Fruit fly (Drosophila melanogaster) whole organism, wandering third instar larva: Measurements from ENCODE around the gene CG4042.

Experiments
- Abd-B ChIP-seq: fragments of >200 bp; optimal IDR thresholded peaks from 2 replicates; lab custom pipeline; 2017; ENCODE audit warnings: missing biosample characterization, missing genetic modification characterization
- CG32264 ChIP-seq: fragments of 200-800 bp; sonication (Bioruptor generic); optimal IDR thresholded peaks from 2 replicates; lab custom pipeline; 2016; ENCODE audit warnings: missing biosample characterization, missing genetic modification characterization
- CG9705 ChIP-seq: fragments of 200-800 bp; sonication (Bioruptor generic); optimal IDR thresholded peaks from 2 replicates; lab custom pipeline; 2018; ENCODE audit warnings: missing biosample characterization, mild to moderate bottlenecking, missing genetic modification characterization
- CrebA ChIP-seq: fragments of 200-800 bp; sonication (Bioruptor generic); optimal IDR thresholded peaks from 2 replicates; lab custom pipeline; 2016; ENCODE audit warnings: missing biosample characterization, mild to moderate bottlenecking, missing genetic modification characterization, borderline replicate concordance
- Dif ChIP-seq: fragments of 200-275, 200-300 bp; sonication (Bioruptor generic); optimal IDR thresholded peaks from 2 replicates; lab custom pipeline; 2018; ENCODE audit warnings: missing biosample characterization, missing genetic modification characterization; ENCODE audit not compliant: partially characterized antibody
- HLH106 ChIP-seq: fragments of 200-800 bp; optimal IDR thresholded peaks from 3 replicates; lab custom pipeline; 2019; ENCODE audit warnings: missing biosample characterization, mild to moderate bottlenecking, missing genetic modification characterization, moderate library complexity
- Hnf4 ChIP-seq: fragments of 200-800 bp; sonication (Bioruptor generic); optimal IDR thresholded peaks from 2 replicates; lab custom pipeline; 2016; ENCODE audit warnings: missing biosample characterization, mild to moderate bottlenecking, missing genetic modification characterization
- Hr78 ChIP-seq: fragments of >200 bp; optimal IDR thresholded peaks from 2 replicates; lab custom pipeline; 2017; ENCODE audit warnings: missing biosample characterization, missing genetic modification characterization
- Hr83 ChIP-seq: fragments of 200-300 bp; sonication (Bioruptor generic); optimal IDR thresholded peaks from 2 replicates; lab custom pipeline; 2016; ENCODE audit warnings: missing biosample characterization, mild to moderate bottlenecking, missing genetic modification characterization, moderate library complexity; ENCODE audit not compliant: poor library complexity, severe bottlenecking
- Jra ChIP-seq: sonication (Bioruptor generic); optimal IDR thresholded peaks from 2 replicates; lab custom pipeline; 2016; ENCODE audit warnings: missing biosample characterization, missing genetic modification characterization
- Myc ChIP-seq: fragments of >200 bp; optimal IDR thresholded peaks from 2 replicates; lab custom pipeline; 2017
- N ChIP-seq: fragments of >200 bp; optimal IDR thresholded peaks from 2 replicates; lab custom pipeline; 2018; ENCODE audit warnings: missing biosample characterization, missing external identifiers, missing genetic modification characterization
- OdsH ChIP-seq: fragments of 200-800 bp; sonication (Bioruptor generic); optimal IDR thresholded peaks from 2 replicates; lab custom pipeline; 2016; ENCODE audit warnings: missing biosample characterization, mild to moderate bottlenecking, missing genetic modification characterization
- Rel ChIP-seq, 2 experiments: fragments of 200-800 bp; sonication (Bioruptor generic) in 1 of 2; optimal IDR thresholded peaks; 2 replicates in 1 of 2; 3 replicates in 1 of 2; lab custom pipeline; 2016 to 2019; ENCODE audit warnings: mild to moderate bottlenecking in 2 of 2, missing biosample characterization in 2 of 2, missing genetic modification characterization in 2 of 2, moderate library complexity in 1 of 2
- Sp1 ChIP-seq: fragments of 200-800 bp; sonication (Bioruptor generic); optimal IDR thresholded peaks from 3 replicates; lab custom pipeline; 2019; ENCODE audit warnings: missing biosample characterization, mild to moderate bottlenecking, missing genetic modification characterization, moderate library complexity
- br ChIP-seq: fragments of 200-800 bp; sonication (Bioruptor generic); optimal IDR thresholded peaks from 2 replicates; lab custom pipeline; 2016; ENCODE audit warnings: missing biosample characterization, missing genetic modification characterization
- brk ChIP-seq: fragments of 200-800 bp; sonication (Bioruptor generic); optimal IDR thresholded peaks from 2 replicates; lab custom pipeline; 2016; ENCODE audit warnings: missing biosample characterization, mild to moderate bottlenecking, missing genetic modification characterization
- dl ChIP-seq, 2 experiments: fragments of 175-275, 200-275 bp in 1 of 2; fragments of 200-275 bp in 1 of 2; sonication (Bioruptor generic); optimal IDR thresholded peaks; lab custom pipeline; 2018; ENCODE audit warnings: mild to moderate bottlenecking in 2 of 2, missing biosample characterization in 2 of 2, missing genetic modification characterization in 2 of 2, moderate library complexity in 2 of 2; ENCODE audit not compliant: partially characterized antibody in 2 of 2, insufficient read depth in 1 of 2
- dmrt93B ChIP-seq: fragments of 200-800 bp; sonication (Bioruptor generic); optimal IDR thresholded peaks from 2 replicates; lab custom pipeline; 2018; ENCODE audit warnings: missing biosample characterization, mild to moderate bottlenecking, missing genetic modification characterization
- ey ChIP-seq: fragments of 200-800 bp; sonication (Bioruptor generic); optimal IDR thresholded peaks from 2 replicates; lab custom pipeline; 2016; ENCODE audit warnings: missing biosample characterization, missing genetic modification characterization
- foxo ChIP-seq, 2 experiments: fragments of 200-800 bp; sonication (Bioruptor generic); optimal IDR thresholded peaks; 2 replicates in 1 of 2; 3 replicates in 1 of 2; lab custom pipeline; 2016 to 2017; ENCODE audit warnings: missing biosample characterization in 2 of 2, missing genetic modification characterization in 2 of 2
- fru ChIP-seq: fragments of 200-800 bp; sonication (Bioruptor generic); optimal IDR thresholded peaks from 3 replicates; lab custom pipeline; 2016; ENCODE audit warnings: missing biosample characterization, mild to moderate bottlenecking, missing genetic modification characterization
- h ChIP-seq: fragments of 200-800 bp; sonication (Bioruptor generic); optimal IDR thresholded peaks from 3 replicates; lab custom pipeline; 2016; ENCODE audit warnings: missing biosample characterization, mild to moderate bottlenecking, missing genetic modification characterization
- lola ChIP-seq: fragments of >200 bp; optimal IDR thresholded peaks from 2 replicates; lab custom pipeline; 2017; ENCODE audit warnings: missing biosample characterization, missing genetic modification characterization
- pan ChIP-seq: fragments of >200 bp; optimal IDR thresholded peaks from 2 replicates; lab custom pipeline; 2017
- psq ChIP-seq: fragments of 200-800 bp; sonication (Bioruptor generic); optimal IDR thresholded peaks from 3 replicates; lab custom pipeline; 2017; ENCODE audit warnings: missing biosample characterization, mild to moderate bottlenecking, missing genetic modification characterization, moderate library complexity
- rgr ChIP-seq: fragments of 200-800 bp; sonication (Bioruptor generic); optimal IDR thresholded peaks from 3 replicates; lab custom pipeline; 2016; ENCODE audit warnings: missing biosample characterization, mild to moderate bottlenecking, missing genetic modification characterization
- sage ChIP-seq: fragments of 200-800 bp; sonication (Bioruptor generic); optimal IDR thresholded peaks from 2 replicates; lab custom pipeline; 2016; ENCODE audit warnings: missing biosample characterization, mild to moderate bottlenecking, missing genetic modification characterization
- sv ChIP-seq: fragments of 200-800 bp; sonication (Bioruptor generic); optimal IDR thresholded peaks from 3 replicates; lab custom pipeline; 2016; ENCODE audit warnings: missing biosample characterization, missing genetic modification characterization
- woc ChIP-seq: sonication (Bioruptor generic); optimal IDR thresholded peaks from 2 replicates; lab custom pipeline; 2016; ENCODE audit warnings: missing biosample characterization, mild to moderate bottlenecking, missing genetic modification characterization

The CG4042 gene

DNA sequence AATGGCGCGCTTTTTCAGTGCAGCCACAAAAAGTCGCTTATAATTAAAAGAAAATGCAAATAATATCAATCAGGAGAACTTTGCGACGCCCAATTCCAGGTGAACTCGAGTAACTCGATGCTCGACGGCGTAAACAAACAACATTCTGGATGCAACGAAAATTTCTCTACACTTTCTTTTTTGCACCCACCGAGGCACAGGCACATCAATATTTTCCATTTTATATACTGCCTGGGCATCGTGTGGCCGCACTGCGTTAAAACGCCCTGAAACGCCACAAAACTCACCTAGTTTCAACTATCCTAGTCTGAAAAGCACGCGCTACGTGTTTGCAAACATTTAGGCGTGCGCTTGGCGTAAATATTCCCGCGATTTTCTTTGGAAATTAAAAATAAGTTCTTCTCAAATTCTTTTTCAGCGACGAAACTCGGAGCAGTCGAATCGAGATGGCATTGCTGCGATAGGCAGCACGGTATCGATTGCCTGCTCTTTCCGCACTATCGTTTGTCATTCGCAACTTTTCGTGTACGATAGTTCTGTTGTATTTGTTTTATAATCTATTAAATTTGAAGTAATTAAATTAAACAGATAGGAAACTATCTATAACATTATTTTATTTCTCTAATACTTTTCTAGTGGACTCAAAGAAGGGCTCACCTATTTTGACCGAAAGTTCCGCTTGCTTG, 14.6 kb upstream of the CG4042 start, which contains the start of gene Pcif1 (continued):
- no peak for TF ChIP-seq Abd-B
- no peak for TF ChIP-seq dmrt93B (GFP tag; lab: Kevin White, UChicago)
- TF ChIP-seq ey = no peak
- peak; percentile 11 for TF ChIP-seq CG32264 (GFP tag; lab: Kevin White, UChicago)
- TF ChIP-seq psq (GFP tag; lab: Kevin White, UChicago) = no peak
- no peak for TF ChIP-seq Hr78 (GFP tag; lab: Kevin White, UChicago)
- TF ChIP-seq br (GFP tag; lab: Kevin White, UChicago) = no peak
- TF ChIP-seq Dif (GFP tag; lab: Kevin White, UChicago) = no peak
- TF ChIP-seq lola (GFP tag; lab: Kevin White, UChicago) = no peak
- TF ChIP-seq pan = no peak
- no peak for TF ChIP-seq CrebA
- TF ChIP-seq, all 38 proteins: peak for 12

DNA sequence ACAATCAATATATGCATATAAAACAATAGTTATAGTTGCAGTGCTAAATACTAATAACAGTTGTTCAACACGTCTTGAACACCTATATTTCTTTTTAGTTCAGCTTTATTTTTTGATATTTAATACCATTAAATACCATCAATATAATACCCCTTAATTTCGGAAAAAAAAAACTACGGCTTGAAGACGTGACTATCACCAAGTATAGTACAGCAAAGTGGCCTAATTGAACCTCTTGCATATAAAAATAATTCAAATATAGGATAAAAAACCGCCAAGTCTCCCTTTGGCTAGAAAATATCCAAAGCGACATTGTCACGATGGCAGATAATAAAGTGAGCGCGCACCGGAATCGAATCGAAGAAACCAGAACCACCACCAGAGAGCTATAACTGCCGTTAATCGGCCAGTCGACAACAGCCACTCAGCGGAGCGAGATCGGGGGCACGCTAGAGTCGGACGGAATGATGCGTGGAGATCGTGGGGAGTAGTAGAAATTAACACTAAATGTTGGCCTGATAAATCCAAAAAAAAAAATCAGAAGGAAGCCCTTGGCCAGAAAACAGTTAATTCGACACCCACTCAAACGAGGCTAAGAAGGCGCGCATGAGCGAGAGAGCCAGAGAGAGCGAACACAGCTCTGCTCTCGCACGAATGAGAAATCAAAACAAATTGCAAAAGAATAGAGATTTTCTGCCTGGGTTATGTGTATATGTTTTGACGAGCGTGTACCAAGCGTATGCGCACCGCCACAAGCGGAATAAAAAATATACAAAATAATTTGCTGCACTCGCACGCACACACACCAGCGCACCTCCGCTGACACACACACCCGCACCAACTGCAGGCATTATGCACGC, 13.7 kb upstream of the CG4042 start:
- TF ChIP-seq sage (GFP tag; lab: Kevin White, UChicago) = peak; percentile 56
- peak; percentile 33 for TF ChIP-seq ey
- TF ChIP-seq foxo (GFP tag; optimal IDR thresholded peaks at IDR 0.05; lab: Kevin White, UChicago) = peak in 1 of 2 experiments; percentile 38
- peak; percentile 36 for TF ChIP-seq fru
- peak; percentile 68 for TF ChIP-seq Sp1 (GFP tag; lab: Kevin White, UChicago)
- TF ChIP-seq lola (GFP tag; lab: Kevin White, UChicago) = no peak
- TF ChIP-seq CrebA = no peak
- peak; percentile 100 for TF ChIP-seq Myc (lab: Kevin White, UChicago)
- TF ChIP-seq sv (GFP tag; lab: Kevin White, UChicago) = peak; percentile 39
- TF ChIP-seq Hnf4 (GFP tag; lab: Kevin White, UChicago) = no peak
- TF ChIP-seq psq (GFP tag; lab: Kevin White, UChicago) = peak; percentile 88
- peak; percentile 15 for TF ChIP-seq rgr (GFP tag; lab: Kevin White, UChicago)
- TF ChIP-seq OdsH (GFP tag; lab: Kevin White, UChicago) = peak; percentile 25
- no peak for TF ChIP-seq CG9705 (GFP tag; lab: Kevin White, UChicago)
- peak; percentile 93 for TF ChIP-seq Dif (GFP tag; lab: Kevin White, UChicago)
- TF ChIP-seq CG32264 (GFP tag; lab: Kevin White, UChicago) = no peak
- TF ChIP-seq woc (GFP tag; lab: Kevin White, UChicago) = peak; percentile 87
- TF ChIP-seq dl (GFP tag; optimal IDR thresholded peaks at IDR 0.05; lab: Kevin White, UChicago; ENCODE audit: insufficient read depth in 1 of 2, partially characterized antibody in 2 of 2) = peak; percentile 90 to 92
- TF ChIP-seq N (GFP tag; lab: Kevin White, UChicago) = no peak
- peak; percentile 57 for TF ChIP-seq Jra (GFP tag; lab: Kevin White, UChicago)
- TF ChIP-seq HLH106 (tag; lab: Kevin White, UChicago) = peak; percentile 53
- TF ChIP-seq brk = no peak
- TF ChIP-seq h (GFP tag; lab: Kevin White, UChicago) = peak; percentile 31
- peak; percentile 24 for TF ChIP-seq Hr83
- no peak for TF ChIP-seq Rel (GFP tag; optimal IDR thresholded peaks at IDR 0.05; lab: Kevin White, UChicago)
- peak; percentile 16 for TF ChIP-seq Rel (tag; optimal IDR thresholded peaks at IDR 0.05; lab: Kevin White, UChicago)

DNA sequence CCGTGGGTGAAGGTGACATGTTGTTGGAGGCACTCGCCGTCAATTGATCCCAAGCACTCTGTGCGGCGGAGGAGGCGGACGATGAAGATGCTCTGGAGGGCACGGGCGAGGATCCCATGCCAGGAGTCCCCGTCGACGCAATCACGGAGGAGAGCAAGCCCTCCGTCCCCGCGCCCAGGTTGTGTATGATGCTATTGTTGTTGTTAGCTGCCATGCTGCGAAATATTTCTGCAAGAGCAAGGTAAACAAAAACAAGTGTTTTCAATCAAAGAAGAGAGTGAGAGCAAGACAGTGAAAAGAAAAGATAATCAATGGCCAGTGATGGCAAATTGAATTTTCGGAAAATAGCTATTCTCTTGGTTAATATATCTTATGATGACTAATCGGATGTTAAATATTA, 13.1 kb upstream of the CG4042 start:
- no peak for TF ChIP-seq Rel (GFP tag; optimal IDR thresholded peaks at IDR 0.05; lab: Kevin White, UChicago)
- TF ChIP-seq Rel (tag; optimal IDR thresholded peaks at IDR 0.05; lab: Kevin White, UChicago) = peak; percentile 75
- no peak for TF ChIP-seq Sp1 (GFP tag; lab: Kevin White, UChicago)
- no peak for TF ChIP-seq N (GFP tag; lab: Kevin White, UChicago)
- no peak for TF ChIP-seq CG9705 (GFP tag; lab: Kevin White, UChicago)
- TF ChIP-seq OdsH (GFP tag; lab: Kevin White, UChicago) = no peak
